Comparison of ENCODE assay signal across 1 fruit fly cellular context in genomic region chr2L:1643252-1643864, dm6.
TF ChIP-seq lines count a peak whose summit lies in the region.

No protein-coding gene starts in this region.

TF ChIP-seq in whole organism, embryonic, 481 proteins besides CTCF, POLR2A, EP300 and RAD21 (continued from another document and continues in another):
- TF ChIP-seq CG34224 (GFP tag; IDR thresholded peaks at IDR 0.05; lab: Robert Waterston, UW; ENCODE audit: partially characterized antibody), result no peak; the same call in 2 of the 3 replicates
- TF ChIP-seq dmrt11E (tag; optimal IDR thresholded peaks at IDR 0.05; lab: Kevin White, UChicago), result peak; percentile 67
- peak; percentile 95 for TF ChIP-seq Hr3 (GFP tag; optimal IDR thresholded peaks at IDR 0.05; lab: Kevin White, UChicago)
- peak; percentile 84 for TF ChIP-seq CG10431 (GFP tag; optimal IDR thresholded peaks at IDR 0.05; lab: Kevin White, UChicago)
- TF ChIP-seq luna (GFP tag; optimal IDR thresholded peaks at IDR 0.05; lab: Kevin White, UChicago), result peak; percentile 75
- peak; percentile 83 for TF ChIP-seq Mes4 (GFP tag; optimal IDR thresholded peaks at IDR 0.05; lab: Kevin White, UChicago)
- peak; percentile 65; the same call in 1 of the 2 replicates for TF ChIP-seq dan (GFP tag; IDR thresholded peaks at IDR 0.05; lab: Robert Waterston, UW)
- peak; percentile 14 for TF ChIP-seq CG9797 (GFP tag; optimal IDR thresholded peaks at IDR 0.05; lab: Kevin White, UChicago)
- TF ChIP-seq wor (GFP tag; IDR thresholded peaks at IDR 0.05; lab: Robert Waterston, UW), result peak; percentile 96
- TF ChIP-seq Hmr (GFP tag; optimal IDR thresholded peaks at IDR 0.05; lab: Kevin White, UChicago), result peak; percentile 99
- peak; percentile 87 for TF ChIP-seq gce (GFP tag; IDR thresholded peaks at IDR 0.05; lab: Robert Waterston, UW)
- peak; percentile 98 for TF ChIP-seq CG12391 (tag; optimal IDR thresholded peaks at IDR 0.05; lab: Kevin White, UChicago)
- TF ChIP-seq usp (GFP tag; optimal IDR thresholded peaks at IDR 0.05; lab: Kevin White, UChicago), result no peak
- TF ChIP-seq Lhr (GFP tag; optimal IDR thresholded peaks at IDR 0.05; lab: Kevin White, UChicago), result peak; percentile 86
- TF ChIP-seq pb (GFP tag; optimal IDR thresholded peaks at IDR 0.05; lab: Kevin White, UChicago), result peak; percentile 68
- peak; percentile 76 for TF ChIP-seq TFAM (GFP tag; optimal IDR thresholded peaks at IDR 0.05; lab: Kevin White, UChicago)
- peak; percentile 89 for TF ChIP-seq C15 (GFP tag; IDR thresholded peaks at IDR 0.05; lab: Robert Waterston, UW)
- TF ChIP-seq eyg (GFP tag; optimal IDR thresholded peaks at IDR 0.05; lab: Kevin White, UChicago), result peak; percentile 87
- peak; percentile 89 for TF ChIP-seq Six4 (GFP tag; optimal IDR thresholded peaks at IDR 0.05; lab: Kevin White, UChicago)
- TF ChIP-seq row (GFP tag; IDR thresholded peaks at IDR 0.05; lab: Robert Waterston, UW), result peak; percentile 99
- peak; percentile 94 for TF ChIP-seq kah (GFP tag; optimal IDR thresholded peaks at IDR 0.05; lab: Kevin White, UChicago)
- TF ChIP-seq ind (GFP tag; optimal IDR thresholded peaks at IDR 0.05; lab: Kevin White, UChicago), result peak; percentile 97
- peak; percentile 86 for TF ChIP-seq cg (GFP tag; optimal IDR thresholded peaks at IDR 0.05; lab: Kevin White, UChicago)
- TF ChIP-seq CG31441 (GFP tag; IDR thresholded peaks at IDR 0.05; lab: Robert Waterston, UW), result peak; percentile 98
- TF ChIP-seq CG13775 (GFP tag; optimal IDR thresholded peaks at IDR 0.05; lab: Kevin White, UChicago), result peak; percentile 95
- peak; percentile 86 for TF ChIP-seq Nf-YB (GFP tag; optimal IDR thresholded peaks at IDR 0.05; lab: Kevin White, UChicago)
- TF ChIP-seq NfI (GFP tag; optimal IDR thresholded peaks at IDR 0.05; lab: Kevin White, UChicago), result peak; percentile 98
- TF ChIP-seq unpg (GFP tag; optimal IDR thresholded peaks at IDR 0.05; lab: Kevin White, UChicago), result peak; percentile 97
- peak; percentile 32 for TF ChIP-seq Ets97D (GFP tag; optimal IDR thresholded peaks at IDR 0.05; lab: Kevin White, UChicago)
- peak; percentile 75 for TF ChIP-seq CG8089 (GFP tag; optimal IDR thresholded peaks at IDR 0.05; lab: Kevin White, UChicago)
- TF ChIP-seq grn (GFP tag; optimal IDR thresholded peaks at IDR 0.05; lab: Kevin White, UChicago), result peak; percentile 87
- peak; percentile 91 for TF ChIP-seq H15 (GFP tag; IDR thresholded peaks at IDR 0.05; lab: Robert Waterston, UW)
- TF ChIP-seq CG6765 (GFP tag; optimal IDR thresholded peaks at IDR 0.05; lab: Kevin White, UChicago), result peak; percentile 98
- TF ChIP-seq CG11560 (tag; IDR thresholded peaks at IDR 0.05; lab: Robert Waterston, UW), result peak; percentile 91
- peak; percentile 82 for TF ChIP-seq Gsc (GFP tag; IDR thresholded peaks at IDR 0.05; lab: Robert Waterston, UW)
- TF ChIP-seq CG9876 (GFP tag; optimal IDR thresholded peaks at IDR 0.05; lab: Kevin White, UChicago), result peak; percentile 66
- TF ChIP-seq CG8765 (GFP tag; IDR thresholded peaks at IDR 0.05; lab: Robert Waterston, UW), result peak; percentile 79; the same call in 1 of the 2 replicates
- peak; percentile 92 for TF ChIP-seq CG31224 (GFP tag; IDR thresholded peaks at IDR 0.05; lab: Robert Waterston, UW)
- peak; percentile 86 for TF ChIP-seq CG18011 (GFP tag; optimal IDR thresholded peaks at IDR 0.05; lab: Kevin White, UChicago)
- peak; percentile 97 for TF ChIP-seq CG14014 (GFP tag; IDR thresholded peaks at IDR 0.05; lab: Robert Waterston, UW)
- TF ChIP-seq Lim3 (GFP tag; IDR thresholded peaks at IDR 0.05; lab: Robert Waterston, UW), result peak; percentile 89
- TF ChIP-seq CG4820 (GFP tag; optimal IDR thresholded peaks at IDR 0.05; lab: Kevin White, UChicago), result peak; percentile 95
- TF ChIP-seq sens-2 (GFP tag; IDR thresholded peaks at IDR 0.05; lab: Robert Waterston, UW), result peak; percentile 88
- TF ChIP-seq CG4360 (GFP tag; IDR thresholded peaks at IDR 0.05; lab: Robert Waterston, UW), result no peak
- TF ChIP-seq HLH4C (GFP tag; IDR thresholded peaks at IDR 0.05; lab: Robert Waterston, UW; ENCODE audit: partially characterized antibody), result peak; percentile 22; the same call in 1 of the 3 replicates
- no peak for TF ChIP-seq fru (optimal IDR thresholded peaks at IDR 0.05; lab: Kevin White, UChicago)
- peak; percentile 85 for TF ChIP-seq gt (GFP tag; IDR thresholded peaks at IDR 0.05; lab: Robert Waterston, UW)
- TF ChIP-seq Atf6 (GFP tag; IDR thresholded peaks at IDR 0.05; lab: Robert Waterston, UW), result peak; percentile 98
- peak; percentile 98 for TF ChIP-seq CG10209 (GFP tag; optimal IDR thresholded peaks at IDR 0.05; lab: Kevin White, UChicago)
- TF ChIP-seq CG2678 (tag; optimal IDR thresholded peaks at IDR 0.05; lab: Kevin White, UChicago), result peak; percentile 99
- peak; percentile 98 for TF ChIP-seq grau (tag; optimal IDR thresholded peaks at IDR 0.05; lab: Kevin White, UChicago)
- TF ChIP-seq amos (GFP tag; IDR thresholded peaks at IDR 0.05; lab: Robert Waterston, UW; ENCODE audit: partially characterized antibody), result no peak
- peak; percentile 74 for TF ChIP-seq CG1792 (GFP tag; optimal IDR thresholded peaks at IDR 0.05; lab: Kevin White, UChicago)
- TF ChIP-seq NK7.1 (GFP tag; optimal IDR thresholded peaks at IDR 0.05; lab: Kevin White, UChicago), result peak; percentile 84
- peak; percentile 99 for TF ChIP-seq dysf (GFP tag; IDR thresholded peaks at IDR 0.05; lab: Robert Waterston, UW)
- peak; percentile 79 for TF ChIP-seq CG33213 (GFP tag; optimal IDR thresholded peaks at IDR 0.05; lab: Kevin White, UChicago)
- peak; percentile 93 for TF ChIP-seq CG1602 (GFP tag; optimal IDR thresholded peaks at IDR 0.05; lab: Kevin White, UChicago)
- TF ChIP-seq Usf (GFP tag; optimal IDR thresholded peaks at IDR 0.05; lab: Kevin White, UChicago), result peak; percentile 94
- peak; percentile 87 for TF ChIP-seq Optix (GFP tag; IDR thresholded peaks at IDR 0.05; lab: Robert Waterston, UW)
- TF ChIP-seq CG31365 (tag; optimal IDR thresholded peaks at IDR 0.05; lab: Kevin White, UChicago), result peak; percentile 83
- peak; percentile 76 for TF ChIP-seq CG3838 (GFP tag; optimal IDR thresholded peaks at IDR 0.05; lab: Kevin White, UChicago)
- peak; percentile 99 for TF ChIP-seq CoRest (tag; optimal IDR thresholded peaks at IDR 0.05; lab: Kevin White, UChicago)
- TF ChIP-seq schlank (tag; optimal IDR thresholded peaks at IDR 0.05; lab: Kevin White, UChicago), result peak; percentile 94
- peak; percentile 98 for TF ChIP-seq CG11695 (GFP tag; IDR thresholded peaks at IDR 0.05; lab: Robert Waterston, UW)
- peak; percentile 98 for TF ChIP-seq CG10147 (GFP tag; optimal IDR thresholded peaks at IDR 0.05; lab: Kevin White, UChicago)
- TF ChIP-seq yki (optimal IDR thresholded peaks at IDR 0.05; lab: Kevin White, UChicago), result no peak
- TF ChIP-seq CG16815 (GFP tag; optimal IDR thresholded peaks at IDR 0.05; lab: Kevin White, UChicago), result peak; percentile 90
- no peak for TF ChIP-seq Dll (GFP tag; IDR thresholded peaks at IDR 0.05; lab: Robert Waterston, UW; ENCODE audit: partially characterized antibody)
- TF ChIP-seq CrebB (tag; optimal IDR thresholded peaks at IDR 0.05; lab: Kevin White, UChicago), result peak; percentile 95
- TF ChIP-seq CG18476 (GFP tag; optimal IDR thresholded peaks at IDR 0.05; lab: Kevin White, UChicago), result peak; percentile 89
- TF ChIP-seq Fer2 (tag; optimal IDR thresholded peaks at IDR 0.05; lab: Kevin White, UChicago), result peak; percentile 97
- TF ChIP-seq CG32532 (GFP tag; IDR thresholded peaks at IDR 0.05; lab: Robert Waterston, UW), result peak; percentile 98
- peak; percentile 93 for TF ChIP-seq kay (GFP tag; optimal IDR thresholded peaks at IDR 0.05; lab: Kevin White, UChicago)
- TF ChIP-seq CG5245 (GFP tag; optimal IDR thresholded peaks at IDR 0.05; lab: Kevin White, UChicago), result peak; percentile 91
- peak; percentile 97 for TF ChIP-seq CG6813 (GFP tag; optimal IDR thresholded peaks at IDR 0.05; lab: Kevin White, UChicago)
- peak; percentile 85 for TF ChIP-seq bab2 (GFP tag; optimal IDR thresholded peaks at IDR 0.05; lab: Kevin White, UChicago)
- peak; percentile 94 for TF ChIP-seq sd (tag; optimal IDR thresholded peaks at IDR 0.05; lab: Kevin White, UChicago)
- TF ChIP-seq CG12744 (GFP tag; optimal IDR thresholded peaks at IDR 0.05; lab: Kevin White, UChicago), result peak; percentile 86
- TF ChIP-seq btn (GFP tag; optimal IDR thresholded peaks at IDR 0.05; lab: Kevin White, UChicago), result peak; percentile 72
- TF ChIP-seq knrl (GFP tag; IDR thresholded peaks at IDR 0.05; lab: Robert Waterston, UW; ENCODE audit: partially characterized antibody), result no peak
- TF ChIP-seq CG11085 (GFP tag; IDR thresholded peaks at IDR 0.05; lab: Robert Waterston, UW), result peak; percentile 91
- TF ChIP-seq lab (GFP tag; optimal IDR thresholded peaks at IDR 0.05; lab: Kevin White, UChicago), result peak; percentile 99
- TF ChIP-seq CG15514 (GFP tag; optimal IDR thresholded peaks at IDR 0.05; lab: Kevin White, UChicago), result peak; percentile 93
- TF ChIP-seq CG3995 (GFP tag; optimal IDR thresholded peaks at IDR 0.05; lab: Kevin White, UChicago), result peak; percentile 81
- no peak for TF ChIP-seq mld (GFP tag; IDR thresholded peaks at IDR 0.05; lab: Robert Waterston, UW; ENCODE audit: partially characterized antibody)
- TF ChIP-seq CG13424 (tag; optimal IDR thresholded peaks at IDR 0.05; lab: Kevin White, UChicago), result peak; percentile 99
- peak; percentile 94 for TF ChIP-seq ewg (GFP tag; optimal IDR thresholded peaks at IDR 0.05; lab: Kevin White, UChicago)
- TF ChIP-seq Hr78 (GFP tag; optimal IDR thresholded peaks at IDR 0.05; lab: Kevin White, UChicago), result peak in 1 of 2 experiments; percentile 93
- peak; percentile 78 for TF ChIP-seq Myb (GFP tag; optimal IDR thresholded peaks at IDR 0.05; lab: Kevin White, UChicago)
- no peak for TF ChIP-seq nerfin-2 (GFP tag; IDR thresholded peaks at IDR 0.05; lab: Robert Waterston, UW; ENCODE audit: partially characterized antibody)
- peak; percentile 98 for TF ChIP-seq CG34422 (GFP tag; IDR thresholded peaks at IDR 0.05; lab: Robert Waterston, UW)
- TF ChIP-seq psq (GFP tag; optimal IDR thresholded peaks at IDR 0.05; lab: Kevin White, UChicago), result peak; percentile 98
- peak; percentile 98 for TF ChIP-seq caup (GFP tag; optimal IDR thresholded peaks at IDR 0.05; lab: Kevin White, UChicago; ENCODE audit: severe bottlenecking)
- peak; percentile 98 for TF ChIP-seq Rfx (GFP tag; IDR thresholded peaks at IDR 0.05; lab: Robert Waterston, UW)
- peak; percentile 89 for TF ChIP-seq CG17612 (GFP tag; IDR thresholded peaks at IDR 0.05; lab: Robert Waterston, UW)
- peak; percentile 97 for TF ChIP-seq nau (GFP tag; optimal IDR thresholded peaks at IDR 0.05; lab: Kevin White, UChicago)
- TF ChIP-seq CG3065 (GFP tag; optimal IDR thresholded peaks at IDR 0.05; lab: Kevin White, UChicago), result peak; percentile 81
- TF ChIP-seq Rx (GFP tag; IDR thresholded peaks at IDR 0.05; lab: Robert Waterston, UW), result peak; percentile 91
- no peak for TF ChIP-seq hth (optimal IDR thresholded peaks at IDR 0.05; lab: Kevin White, UChicago)
- TF ChIP-seq ATbp (GFP tag; optimal IDR thresholded peaks at IDR 0.05; lab: Kevin White, UChicago), result peak; percentile 98
- TF ChIP-seq eve (GFP tag; optimal IDR thresholded peaks at IDR 0.05; lab: Kevin White, UChicago), result peak in 1 of 2 experiments; percentile 98
- TF ChIP-seq Ssrp (tag; optimal IDR thresholded peaks at IDR 0.05; lab: Kevin White, UChicago), result peak; percentile 96
- peak; percentile 91 for TF ChIP-seq bowl (GFP tag; IDR thresholded peaks at IDR 0.05; lab: Robert Waterston, UW)
- TF ChIP-seq Doc3 (GFP tag; IDR thresholded peaks at IDR 0.05; lab: Robert Waterston, UW; ENCODE audit: partially characterized antibody), result no peak
- peak; percentile 84 for TF ChIP-seq en (GFP tag; optimal IDR thresholded peaks at IDR 0.05; lab: Kevin White, UChicago)
- TF ChIP-seq Abd-B (GFP tag; optimal IDR thresholded peaks at IDR 0.05; lab: Kevin White, UChicago), result peak; percentile 94
- peak; percentile 87 for TF ChIP-seq tx (GFP tag; optimal IDR thresholded peaks at IDR 0.05; lab: Kevin White, UChicago)
- TF ChIP-seq nerfin-1 (tag; optimal IDR thresholded peaks at IDR 0.05; lab: Kevin White, UChicago), result peak; percentile 96
- TF ChIP-seq CG6689 (GFP tag; IDR thresholded peaks at IDR 0.05; lab: Robert Waterston, UW), result peak; percentile 96
- peak; percentile 79 for TF ChIP-seq CG4707 (GFP tag; optimal IDR thresholded peaks at IDR 0.05; lab: Kevin White, UChicago)
- TF ChIP-seq sc (optimal IDR thresholded peaks at IDR 0.05; lab: Kevin White, UChicago), result no peak
- peak; percentile 89 for TF ChIP-seq sc (GFP tag; optimal IDR thresholded peaks at IDR 0.05; lab: Kevin White, UChicago)
- TF ChIP-seq CG13123 (GFP tag; optimal IDR thresholded peaks at IDR 0.05; lab: Kevin White, UChicago), result peak; percentile 72
- TF ChIP-seq CG7372 (GFP tag; IDR thresholded peaks at IDR 0.05; lab: Robert Waterston, UW), result peak; percentile 96
- peak; percentile 97 for TF ChIP-seq CG4424 (GFP tag; optimal IDR thresholded peaks at IDR 0.05; lab: Kevin White, UChicago)
- peak; percentile 96 for TF ChIP-seq CG14441 (GFP tag; IDR thresholded peaks at IDR 0.05; lab: Robert Waterston, UW)
- no peak for TF ChIP-seq Scr (GFP tag; IDR thresholded peaks at IDR 0.05; lab: Robert Waterston, UW; ENCODE audit: partially characterized antibody)
- TF ChIP-seq Side (GFP tag; optimal IDR thresholded peaks at IDR 0.05; lab: Kevin White, UChicago), result peak; percentile 90
- TF ChIP-seq Elba2 (GFP tag; optimal IDR thresholded peaks at IDR 0.05; lab: Kevin White, UChicago), result no peak
- peak; percentile 83 for TF ChIP-seq E2f2 (GFP tag; IDR thresholded peaks at IDR 0.05; lab: Robert Waterston, UW)
- TF ChIP-seq Antp (GFP tag; optimal IDR thresholded peaks at IDR 0.05; lab: Kevin White, UChicago), result peak; percentile 75
- peak; percentile 65 for TF ChIP-seq chn (GFP tag; optimal IDR thresholded peaks at IDR 0.05; lab: Kevin White, UChicago)
- TF ChIP-seq dimm (GFP tag; IDR thresholded peaks at IDR 0.05; lab: Robert Waterston, UW), result peak; percentile 90
- TF ChIP-seq croc (GFP tag; conservative IDR thresholded peaks at IDR 0.05; lab: Robert Waterston, UW), result peak; percentile 94
- no peak for TF ChIP-seq hb (GFP tag; IDR thresholded peaks at IDR 0.05; lab: Robert Waterston, UW; ENCODE audit: partially characterized antibody)
- peak; percentile 73 for TF ChIP-seq CG1647 (GFP tag; optimal IDR thresholded peaks at IDR 0.05; lab: Kevin White, UChicago)
- peak; percentile 92 for TF ChIP-seq CG5953 (GFP tag; IDR thresholded peaks at IDR 0.05; lab: Robert Waterston, UW)
- TF ChIP-seq CG13296 (GFP tag; optimal IDR thresholded peaks at IDR 0.05; lab: Kevin White, UChicago), result peak; percentile 99
- no peak for TF ChIP-seq prd (optimal IDR thresholded peaks at IDR 0.05; lab: Kevin White, UChicago)
- peak; percentile 97 for TF ChIP-seq prd (GFP tag; IDR thresholded peaks at IDR 0.05; lab: Robert Waterston, UW)
- peak; percentile 96 for TF ChIP-seq E2f1 (GFP tag; IDR thresholded peaks at IDR 0.05; lab: Robert Waterston, UW)
